Fruit fly (Drosophila melanogaster) whole organism, pupa: Measurements from ENCODE around the gene CG17294.

Source experiments
- CG10348 ChIP-seq: fragments of 200-800 bp; sonication (Bioruptor generic); IDR thresholded peaks from 2 replicates; pipeline ENCODE4 v1.3.6; 2022; ENCODE audit warnings: missing biosample characterization, missing genetic modification characterization
- CG12605 ChIP-seq: fragments of 200-800 bp; sonication (Bioruptor generic); IDR thresholded peaks from 2 replicates; pipeline ENCODE4 v1.3.6; 2022; ENCODE audit warnings: missing biosample characterization, missing genetic modification characterization
- CG13204 ChIP-seq: fragments of 200-800 bp; sonication (Bioruptor generic); optimal IDR thresholded peaks from 2 replicates; lab custom pipeline; 2018; ENCODE audit warnings: missing biosample characterization, mild to moderate bottlenecking, missing genetic modification characterization, moderate library complexity
- CG14655 ChIP-seq: fragments of 200-800 bp; sonication (Bioruptor generic); optimal IDR thresholded peaks from 3 replicates; lab custom pipeline; 2017; ENCODE audit warnings: mild to moderate bottlenecking, missing biosample characterization, missing genetic modification reagents, missing genetic modification characterization
- CG15710 ChIP-seq: fragments of 200-800 bp; sonication (Bioruptor generic); optimal IDR thresholded peaks from 2 replicates; lab custom pipeline; 2018; ENCODE audit warnings: missing biosample characterization, mild to moderate bottlenecking, missing genetic modification characterization, moderate library complexity
- CG17806 ChIP-seq: fragments of 200-800 bp; sonication (Bioruptor generic); optimal IDR thresholded peaks from 2 replicates; lab custom pipeline; 2018; ENCODE audit warnings: missing biosample characterization, mild to moderate bottlenecking, missing genetic modification characterization, moderate library complexity
- CG34367 ChIP-seq: fragments of 200-800 bp; sonication (Bioruptor generic); optimal IDR thresholded peaks from 2 replicates; lab custom pipeline; 2018; ENCODE audit warnings: missing biosample characterization, mild to moderate bottlenecking, missing genetic modification characterization
- CG8159 ChIP-seq: fragments of 200-800 bp; sonication (Bioruptor generic); optimal IDR thresholded peaks from 3 replicates; lab custom pipeline; 2018; ENCODE audit warnings: missing biosample characterization, mild to moderate bottlenecking, missing genetic modification characterization, moderate library complexity
- CG8301 ChIP-seq: fragments of 200-800 bp; sonication (Bioruptor generic); optimal IDR thresholded peaks from 2 replicates; lab custom pipeline; 2018; ENCODE audit warnings: missing biosample characterization, mild to moderate bottlenecking, missing genetic modification characterization
- D1 ChIP-seq: fragments of 200-800 bp; sonication (Bioruptor generic); optimal IDR thresholded peaks from 2 replicates; lab custom pipeline; 2018; ENCODE audit warnings: missing biosample characterization, mild to moderate bottlenecking, missing genetic modification characterization, moderate library complexity
- EcR ChIP-seq: fragments of 200-800 bp; sonication (Bioruptor generic); optimal IDR thresholded peaks from 3 replicates; lab custom pipeline; 2019; ENCODE audit warnings: missing biosample characterization, missing genetic modification characterization, mild to moderate bottlenecking, moderate library complexity, missing genetic modification reagents
- Snoo ChIP-seq: fragments of 200-800 bp; sonication (Bioruptor generic); optimal IDR thresholded peaks from 3 replicates; lab custom pipeline; 2017; ENCODE audit warnings: missing biosample characterization, mild to moderate bottlenecking, missing genetic modification characterization, inconsistent platforms
- rn ChIP-seq: fragments of 200-800 bp; sonication (Bioruptor generic); IDR thresholded peaks from 2 replicates; pipeline ENCODE4 v1.3.6; 2022; ENCODE audit warnings: missing biosample characterization, missing genetic modification characterization

dm6 chr2L:8364006-8364956 lies 12.6 kb upstream of the CG17294 start, which contains the start of the genes RpS13 and CSN8:
- no peak for TF ChIP-seq CG13204
- no peak for TF ChIP-seq CG14655
- TF ChIP-seq CG10348: no peak
- TF ChIP-seq CG12605 (GFP tag; lab: Robert Waterston, UW): no peak
- no peak for TF ChIP-seq EcR (GFP tag; lab: Kevin White, UChicago)
- TF ChIP-seq rn (GFP tag; lab: Robert Waterston, UW): no peak
- TF ChIP-seq Snoo (tag; lab: Kevin White, UChicago): no peak
- TF ChIP-seq D1 (tag; lab: Kevin White, UChicago): no peak
- TF ChIP-seq CG8159 (tag; lab: Kevin White, UChicago): no peak
- no peak for TF ChIP-seq CG34367 (tag; lab: Kevin White, UChicago)
- TF ChIP-seq CG8301 (tag; lab: Kevin White, UChicago): no peak
- TF ChIP-seq CG15710 (tag; lab: Kevin White, UChicago): no peak
- TF ChIP-seq CG17806: no peak
